Worm (Caenorhabditis elegans) whole organism, L4 larva: ENCODE data around the gene B0024.13.

ENCODE experiments used
- F10B5.3 ChIP-seq: sonication (generic microtip); optimal IDR thresholded peaks from 2 replicates; lab custom pipeline; 2016; ENCODE audit warnings: mild to moderate bottlenecking, missing genetic modification characterization, missing compliant biosample characterization
- T20F7.1 ChIP-seq: fragments of 200-800 bp; sonication (Bioruptor generic); optimal IDR thresholded peaks from 2 replicates; lab custom pipeline; 2018; ENCODE audit warnings: mild to moderate bottlenecking, missing genetic modification characterization, missing compliant biosample characterization
- ZK546.5 ChIP-seq, 2 experiments: sonication (generic microtip); optimal IDR thresholded peaks; 2 replicates each; lab custom pipeline; 2017; ENCODE audit warnings: missing biosample characterization in 2 of 2, missing genetic modification characterization in 2 of 2
- arid-1 ChIP-seq: fragments of 200-800 bp; sonication (Bioruptor generic); conservative IDR thresholded peaks from 2 replicates; pipeline ENCODE4 v1.3.6; 2022; ENCODE audit warnings: missing genetic modification reagents, missing genetic modification characterization, missing compliant biosample characterization
- ceh-62 ChIP-seq: sonication (generic microtip); optimal IDR thresholded peaks from 2 replicates; lab custom pipeline; 2017; ENCODE audit warnings: missing biosample characterization, missing genetic modification characterization
- cey-2 ChIP-seq: sonication (generic microtip); optimal IDR thresholded peaks from 3 replicates; lab custom pipeline; 2017; ENCODE audit warnings: missing genetic modification characterization, mild to moderate bottlenecking, missing compliant biosample characterization, antibody characterized with exemption, borderline replicate concordance; ENCODE audit not compliant: insufficient read depth
- dmd-6 ChIP-seq: fragments of 200-800 bp; sonication (Bioruptor generic); IDR thresholded peaks from 2 replicates; pipeline ENCODE4 v1.3.6; 2022; ENCODE audit warnings: missing genetic modification reagents, missing genetic modification characterization, missing compliant biosample characterization
- dve-1 ChIP-seq: sonication (generic microtip); optimal IDR thresholded peaks from 2 replicates; lab custom pipeline; 2017; ENCODE audit warnings: antibody characterized with exemption, mild to moderate bottlenecking, missing genetic modification characterization, missing compliant biosample characterization; ENCODE audit not compliant: insufficient read depth
- egl-43 ChIP-seq: fragments of 200-800 bp; sonication (Bioruptor generic); IDR thresholded peaks from 2 replicates; pipeline ENCODE4 v1.3.6; 2022; ENCODE audit warnings: missing genetic modification reagents, missing genetic modification characterization, missing compliant biosample characterization
- fos-1 ChIP-seq: fragments of 150-350 bp; optimal IDR thresholded peaks from 2 replicates; lab custom pipeline; 2014; ENCODE audit warnings: missing biosample characterization, missing genetic modification characterization
- lin-15B ChIP-seq: fragments of 150-350 bp; sonication (generic microtip); optimal IDR thresholded peaks from 3 replicates; lab custom pipeline; 2014; ENCODE audit warnings: missing biosample characterization, missing genetic modification characterization
- lin-38 ChIP-seq: fragments of 200-800 bp; sonication (Bioruptor generic); IDR thresholded peaks from 2 replicates; pipeline ENCODE4 v1.3.6; 2022; ENCODE audit warnings: missing genetic modification reagents, missing genetic modification characterization, missing compliant biosample characterization
- mdl-1 ChIP-seq, 2 experiments: fragments of 150-350 bp in 1 of 2; sonication (generic microtip) in 1 of 2; optimal IDR thresholded peaks; 2 replicates each; lab custom pipeline; 2014 to 2017; ENCODE audit warnings: missing biosample characterization in 2 of 2, missing genetic modification characterization in 2 of 2
- mxl-3 ChIP-seq: fragments of 200-800 bp; sonication (Bioruptor generic); optimal IDR thresholded peaks from 2 replicates; lab custom pipeline; 2018; ENCODE audit warnings: mild to moderate bottlenecking, missing genetic modification characterization, missing compliant biosample characterization
- nhr-10 ChIP-seq: fragments of 150-350 bp; optimal IDR thresholded peaks from 2 replicates; lab custom pipeline; 2014; ENCODE audit warnings: missing biosample characterization, missing genetic modification characterization
- nhr-28 ChIP-seq: fragments of 150-350 bp; optimal IDR thresholded peaks from 2 replicates; lab custom pipeline; 2014; ENCODE audit warnings: missing biosample characterization, missing genetic modification characterization
- nhr-76 ChIP-seq: fragments of 150-350 bp; optimal IDR thresholded peaks from 2 replicates; lab custom pipeline; 2014; ENCODE audit warnings: missing biosample characterization, missing genetic modification characterization
- nhr-77 ChIP-seq: fragments of 150-350 bp; optimal IDR thresholded peaks from 2 replicates; lab custom pipeline; 2014; ENCODE audit warnings: missing biosample characterization, missing genetic modification characterization
- php-3 ChIP-seq: fragments of 200-800 bp; sonication (Bioruptor generic); IDR thresholded peaks from 2 replicates; pipeline ENCODE4 v1.3.6; 2022; ENCODE audit warnings: missing genetic modification reagents, missing genetic modification characterization, missing compliant biosample characterization
- spr-1 ChIP-seq: sonication (generic microtip); optimal IDR thresholded peaks from 2 replicates; lab custom pipeline; 2016; ENCODE audit warnings: mild to moderate bottlenecking, missing genetic modification characterization, missing compliant biosample characterization

B0024.13 gene

DNA sequence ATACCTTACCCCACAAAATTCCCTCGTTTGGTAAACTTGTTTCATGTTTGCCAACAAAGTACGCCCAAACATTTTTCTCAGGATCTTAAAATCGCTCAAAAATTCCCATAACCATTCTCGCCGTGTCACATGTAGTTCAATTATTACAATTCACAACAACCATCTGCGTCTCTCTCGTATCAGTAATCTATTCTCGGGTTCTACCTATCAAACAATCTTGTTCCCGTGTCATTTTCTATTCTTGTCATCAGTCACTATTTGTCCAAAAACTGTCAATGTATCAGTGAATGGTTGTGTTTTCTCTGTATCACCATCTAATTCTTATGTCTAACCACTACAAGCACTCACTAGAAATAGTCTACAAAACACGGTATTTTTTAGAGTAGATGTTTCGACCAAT is 50.7 kb downstream of the B0024.13 start (continued):
- TF ChIP-seq egl-43 (GFP tag; lab: Robert Waterston, UW) (no peak), lin-38 (GFP tag; lab: Robert Waterston, UW) (no peak), spr-1 (no peak), dve-1 (tag; lab: Kevin White, UChicago) (peak; percentile 89), php-3 (GFP tag; lab: Robert Waterston, UW) (0 out of 2 replicates have a peak, but pooled peaks have one; percentile 33), arid-1 (GFP tag; lab: Robert Waterston, UW) (no peak), ceh-62 (tag; lab: Kevin White, UChicago) (no peak), nhr-76 (no peak), mxl-3 (GFP tag; lab: Kevin White, UChicago) (peak; percentile 72), cey-2 (tag; lab: Kevin White, UChicago) (peak; percentile 59), T20F7.1 (GFP tag; lab: Kevin White, UChicago) (peak; percentile 56), fos-1 (tag; lab: Kevin White, UChicago) (no peak), mdl-1 (tag; optimal IDR thresholded peaks at IDR 0.05; lab: Kevin White, UChicago) (peak in 1 of 2 experiments; percentile 66), nhr-10 (peak; percentile 18), F10B5.3 (tag; lab: Kevin White, UChicago) (no peak), ZK546.5 (tag; optimal IDR thresholded peaks at IDR 0.05; lab: Kevin White, UChicago) (no peak), dmd-6 (GFP tag; lab: Robert Waterston, UW) (peak; percentile 95), lin-15B (tag; lab: Kevin White, UChicago) (no peak), nhr-77 (tag; lab: Kevin White, UChicago) (peak; percentile 65), nhr-28 (tag; lab: Kevin White, UChicago) (peak; percentile 100)
